Fruit fly (Drosophila melanogaster): ENCODE measurements around the gene Gs1.

DNA sequence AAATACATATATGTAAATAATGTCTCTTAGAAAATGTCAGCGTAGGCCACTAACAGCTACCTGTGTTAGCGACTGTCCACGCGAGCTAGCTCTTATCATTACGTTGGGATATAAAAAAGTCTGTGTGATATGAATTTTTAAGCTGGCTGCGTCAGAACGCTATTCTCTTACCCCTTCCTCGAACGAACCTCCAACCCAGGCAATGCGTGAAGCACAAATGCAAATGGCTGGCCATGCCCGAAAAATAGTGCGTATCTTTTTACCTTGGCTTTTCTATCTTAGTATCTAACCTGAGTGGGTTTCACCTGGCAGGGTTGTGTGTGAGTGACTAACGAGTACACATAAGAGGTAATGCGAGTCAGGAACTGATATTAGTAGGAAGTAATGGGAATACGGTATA, 31.4 kb downstream of the Gs1 start:
- TF ChIP-seq CG8478 (optimal IDR thresholded peaks at IDR 0.05) (no peak), CTCF (optimal IDR thresholded peaks at IDR 0.05) (no peak)

Data from S2 (cell line).